Worm (Caenorhabditis elegans) whole organism, L2 larva: ENCODE results near the gene rfth-1.
A peak's percentile ranks its signal among the peaks of the same experiment; 100 is the strongest.

ENCODE experiments used
- C34F6.9 ChIP-seq: fragments of 150-350 bp; optimal IDR thresholded peaks from 2 replicates; lab custom pipeline; 2014; ENCODE audit warnings: missing biosample characterization, missing genetic modification characterization
- F13H6.1 ChIP-seq: sonication (generic microtip); optimal IDR thresholded peaks from 2 replicates; lab custom pipeline; 2016; ENCODE audit warnings: missing genetic modification characterization, missing compliant biosample characterization
- R02D3.7 ChIP-seq: fragments of 150-350 bp; optimal IDR thresholded peaks from 2 replicates; lab custom pipeline; 2014; ENCODE audit warnings: missing biosample characterization, missing genetic modification characterization
- ZK546.5 ChIP-seq: sonication (generic microtip); optimal IDR thresholded peaks from 2 replicates; lab custom pipeline; 2017; ENCODE audit warnings: missing biosample characterization, missing genetic modification characterization
- alr-1 ChIP-seq: fragments of 150-350 bp; optimal IDR thresholded peaks from 2 replicates; lab custom pipeline; 2014; ENCODE audit warnings: missing biosample characterization, missing genetic modification characterization
- aly-2 ChIP-seq: fragments of 150-350 bp; optimal IDR thresholded peaks from 2 replicates; lab custom pipeline; 2014; ENCODE audit warnings: missing biosample characterization, missing genetic modification characterization
- blmp-1 ChIP-seq: sonication (generic microtip); optimal IDR thresholded peaks from 2 replicates; lab custom pipeline; 2017; ENCODE audit warnings: missing genetic modification characterization, mild to moderate bottlenecking, missing compliant biosample characterization, antibody characterized with exemption, moderate library complexity; ENCODE audit not compliant: insufficient read depth
- ceh-16 ChIP-seq: fragments of 150-350 bp; optimal IDR thresholded peaks from 2 replicates; lab custom pipeline; 2014; ENCODE audit warnings: missing biosample characterization, missing genetic modification characterization
- ceh-82 ChIP-seq: fragments of 150-350 bp; optimal IDR thresholded peaks from 2 replicates; lab custom pipeline; 2014; ENCODE audit warnings: missing biosample characterization, missing genetic modification characterization
- crh-2 ChIP-seq: sonication (generic microtip); optimal IDR thresholded peaks from 2 replicates; lab custom pipeline; 2017; ENCODE audit warnings: missing biosample characterization, missing genetic modification characterization
- dmd-4 ChIP-seq: sonication (generic microtip); optimal IDR thresholded peaks from 2 replicates; lab custom pipeline; 2017; ENCODE audit warnings: missing biosample characterization, missing genetic modification characterization
- egl-27 ChIP-seq: sonication (generic microtip); optimal IDR thresholded peaks from 3 replicates; lab custom pipeline; 2017; ENCODE audit warnings: missing biosample characterization, missing genetic modification reagents, missing genetic modification characterization
- elt-3 ChIP-seq: sonication (generic microtip); optimal IDR thresholded peaks from 2 replicates; lab custom pipeline; 2017; ENCODE audit warnings: missing biosample characterization, missing genetic modification characterization
- fos-1 ChIP-seq: fragments of 150-350 bp; optimal IDR thresholded peaks from 2 replicates; lab custom pipeline; 2014; ENCODE audit warnings: missing biosample characterization, missing genetic modification characterization
- gmeb-1 ChIP-seq: fragments of 150-350 bp; optimal IDR thresholded peaks from 2 replicates; lab custom pipeline; 2014; ENCODE audit warnings: missing biosample characterization, missing genetic modification characterization
- lin-11 ChIP-seq: fragments of 150-350 bp; sonication (generic microtip); optimal IDR thresholded peaks from 2 replicates; lab custom pipeline; 2014; ENCODE audit warnings: missing biosample characterization, missing genetic modification characterization, inconsistent platforms, mixed read lengths
- lin-13 ChIP-seq: fragments of 150-350 bp; optimal IDR thresholded peaks from 2 replicates; lab custom pipeline; 2014; ENCODE audit warnings: missing biosample characterization, missing genetic modification reagents, missing genetic modification characterization
- lsy-2 ChIP-seq, 2 experiments: fragments of 150-350 bp in 1 of 2; sonication (generic microtip) in 1 of 2; optimal IDR thresholded peaks; 2 replicates each; lab custom pipeline; 2014 to 2017; ENCODE audit warnings: missing biosample characterization in 2 of 2, missing genetic modification characterization in 2 of 2
- mab-5 ChIP-seq: fragments of 150-350 bp; optimal IDR thresholded peaks from 2 replicates; lab custom pipeline; 2014; ENCODE audit warnings: missing biosample characterization, missing genetic modification characterization
- mbf-1 ChIP-seq: sonication (generic microtip); optimal IDR thresholded peaks from 2 replicates; lab custom pipeline; 2017; ENCODE audit warnings: missing biosample characterization, missing genetic modification characterization
- mdl-1 ChIP-seq, 2 experiments: fragments of 150-350 bp in 1 of 2; sonication (generic microtip) in 1 of 2; optimal IDR thresholded peaks; 2 replicates each; lab custom pipeline; 2017; ENCODE audit warnings: missing biosample characterization in 2 of 2, missing genetic modification characterization in 2 of 2
- nhr-10 ChIP-seq: sonication (generic microtip); optimal IDR thresholded peaks from 2 replicates; lab custom pipeline; 2017; ENCODE audit warnings: missing biosample characterization, missing genetic modification characterization
- nhr-11 ChIP-seq: fragments of 150-350 bp; optimal IDR thresholded peaks from 2 replicates; lab custom pipeline; 2014; ENCODE audit warnings: missing biosample characterization, missing genetic modification characterization
- nhr-12 ChIP-seq: fragments of 150-350 bp; optimal IDR thresholded peaks from 2 replicates; lab custom pipeline; 2014; ENCODE audit warnings: missing biosample characterization, missing genetic modification characterization
- nhr-129 ChIP-seq: fragments of 150-350 bp; optimal IDR thresholded peaks from 2 replicates; lab custom pipeline; 2014; ENCODE audit warnings: missing biosample characterization, missing genetic modification characterization
- nhr-21 ChIP-seq: fragments of 150-350 bp; optimal IDR thresholded peaks from 2 replicates; lab custom pipeline; 2014; ENCODE audit warnings: missing biosample characterization, missing genetic modification characterization
- nhr-237 ChIP-seq: fragments of 150-350 bp; optimal IDR thresholded peaks from 2 replicates; lab custom pipeline; 2014; ENCODE audit warnings: missing biosample characterization, missing genetic modification characterization
- nhr-25 ChIP-seq: fragments of 150-350 bp; sonication (generic microtip); optimal IDR thresholded peaks from 3 replicates; lab custom pipeline; 2014; ENCODE audit warnings: missing biosample characterization, missing genetic modification characterization
- nhr-6 ChIP-seq: fragments of 150-350 bp; optimal IDR thresholded peaks from 2 replicates; lab custom pipeline; 2014; ENCODE audit warnings: missing biosample characterization, missing genetic modification characterization
- nhr-77 ChIP-seq: fragments of 150-350 bp; optimal IDR thresholded peaks from 2 replicates; lab custom pipeline; 2014; ENCODE audit warnings: missing biosample characterization, missing genetic modification characterization
- peb-1 ChIP-seq: fragments of 150-350 bp; optimal IDR thresholded peaks from 2 replicates; lab custom pipeline; 2014; ENCODE audit warnings: missing biosample characterization, missing genetic modification characterization
- sem-4 ChIP-seq: fragments of 150-350 bp; optimal IDR thresholded peaks from 2 replicates; lab custom pipeline; 2014; ENCODE audit warnings: missing biosample characterization, missing genetic modification reagents, missing genetic modification characterization
- skn-1 ChIP-seq: sonication (generic microtip); optimal IDR thresholded peaks from 2 replicates; lab custom pipeline; 2017; ENCODE audit warnings: missing biosample characterization, missing genetic modification characterization
- unc-55 ChIP-seq: fragments of 150-350 bp; sonication (generic microtip); optimal IDR thresholded peaks from 3 replicates; lab custom pipeline; 2014; ENCODE audit warnings: missing biosample characterization, missing genetic modification reagents, missing genetic modification characterization
- zag-1 ChIP-seq: fragments of 150-350 bp; optimal IDR thresholded peaks from 2 replicates; lab custom pipeline; 2014; ENCODE audit warnings: missing biosample characterization, missing genetic modification characterization
- ztf-1 ChIP-seq: fragments of 200-800 bp; sonication (Bioruptor generic); conservative IDR thresholded peaks from 2 replicates; pipeline ENCODE4 v1.3.6; 2022; ENCODE audit warnings: missing genetic modification characterization, missing compliant biosample characterization
- ztf-11 ChIP-seq: sonication (generic microtip); optimal IDR thresholded peaks from 2 replicates; lab custom pipeline; 2017; ENCODE audit warnings: missing biosample characterization, missing genetic modification characterization

rfth-1 gene

ce11 chrIV:4511259-4511890 lies at the start of gene rfth-1, which contains the start of gene ZK180.8:
TSS of gene rfth-1 (minus strand) at chrIV:4511309.
TSS of gene ZK180.8 (minus strand) at chrIV:4511724.
- TF ChIP-seq R02D3.7 (tag; lab: Kevin White, UChicago) (no peak), ceh-82 (tag; lab: Kevin White, UChicago) (no peak), unc-55 (GFP tag; lab: Kevin White, UChicago) (peak; percentile 32), crh-2 (peak; percentile 14), nhr-10 (tag; lab: Kevin White, UChicago) (no peak), gmeb-1 (tag; lab: Kevin White, UChicago) (no peak)
- TF ChIP-seq, all 48 proteins: peak for 2

DNA sequence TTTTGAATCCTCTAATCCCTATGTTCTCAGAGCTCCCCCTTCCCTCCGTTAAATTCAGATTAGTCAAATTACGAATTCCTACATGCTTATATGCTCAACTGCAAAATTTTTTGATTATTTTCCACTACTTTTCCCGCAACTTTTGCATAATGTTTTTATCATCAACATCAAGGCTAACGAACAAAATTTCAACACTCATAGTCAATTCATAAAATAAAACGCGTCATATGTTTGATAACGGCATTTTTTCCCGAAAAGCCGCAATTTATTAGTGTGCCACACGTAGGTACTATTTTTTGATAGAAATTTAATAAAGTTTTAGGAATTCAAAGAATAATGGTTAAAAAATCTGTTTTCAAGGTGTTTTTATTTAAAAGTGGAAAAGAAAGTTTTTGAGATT lies 48.1 kb upstream of the rfth-1 start:
- TF ChIP-seq gmeb-1 (tag; lab: Kevin White, UChicago) (peak; percentile 14), fos-1 (tag; lab: Kevin White, UChicago) (peak; percentile 67), lin-13 (no peak), C34F6.9 (tag; lab: Kevin White, UChicago) (no peak), nhr-21 (tag; lab: Kevin White, UChicago) (no peak), ZK546.5 (no peak), ceh-82 (tag; lab: Kevin White, UChicago) (no peak), sem-4 (tag; lab: Kevin White, UChicago) (no peak), crh-2 (no peak)

- TF ChIP-seq zag-1 (tag; lab: Kevin White, UChicago) (no peak), ztf-11 (tag; lab: Kevin White, UChicago) (no peak), fos-1 (tag; lab: Kevin White, UChicago) (peak; percentile 9), ceh-16 (tag; lab: Kevin White, UChicago) (no peak), mbf-1 (no peak), nhr-6 (tag; lab: Kevin White, UChicago) (no peak), lin-11 (tag; lab: Kevin White, UChicago) (no peak), gmeb-1 (tag; lab: Kevin White, UChicago) (no peak), nhr-11 (tag; lab: Kevin White, UChicago) (no peak), nhr-237 (no peak), C34F6.9 (tag; lab: Kevin White, UChicago) (no peak), F13H6.1 (peak; percentile 39), blmp-1 (tag; lab: Kevin White, UChicago) (no peak), skn-1 (no peak), egl-27 (tag; lab: Kevin White, UChicago) (no peak), mdl-1 (tag; optimal IDR thresholded peaks at IDR 0.05; lab: Kevin White, UChicago) (no peak), nhr-21 (tag; lab: Kevin White, UChicago) (no peak), unc-55 (GFP tag; lab: Kevin White, UChicago) (no peak), lin-13 (no peak), ceh-82 (tag; lab: Kevin White, UChicago) (no peak), crh-2 (peak; percentile 51)
- TF ChIP-seq, all 48 proteins: peak for 3
These were observed 46.6 kb upstream of the rfth-1 start for ce11 chrIV:4557731-4558130.

DNA sequence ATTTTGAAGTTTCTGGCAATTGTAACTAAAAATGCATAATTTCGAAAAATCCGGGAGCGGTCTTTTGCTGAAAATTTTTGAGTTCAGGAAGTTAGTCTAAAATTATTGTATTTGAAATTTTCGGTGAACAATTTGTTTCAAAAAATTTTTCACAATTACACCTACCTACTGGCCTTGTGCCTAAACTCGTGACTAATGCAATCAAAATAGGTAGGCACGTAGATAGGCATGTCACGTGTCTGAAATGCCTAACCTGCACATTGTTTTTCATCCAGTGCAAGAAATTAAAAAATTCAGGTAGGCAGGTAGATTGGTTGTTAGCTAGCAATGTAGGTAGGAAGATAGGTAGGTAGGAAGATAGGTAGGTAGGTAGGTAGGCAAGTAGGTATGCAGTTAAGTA lies 46.0 kb upstream of the rfth-1 start:
- TF ChIP-seq dmd-4 (tag; lab: Kevin White, UChicago): no peak
- no peak for TF ChIP-seq alr-1
- TF ChIP-seq unc-55 (GFP tag; lab: Kevin White, UChicago): no peak
- TF ChIP-seq elt-3 (tag; lab: Kevin White, UChicago): no peak
- TF ChIP-seq F13H6.1: no peak
- TF ChIP-seq C34F6.9 (tag; lab: Kevin White, UChicago): no peak
- TF ChIP-seq nhr-129: no peak
- no peak for TF ChIP-seq nhr-25
- no peak for TF ChIP-seq gmeb-1 (tag; lab: Kevin White, UChicago)
- no peak for TF ChIP-seq sem-4 (tag; lab: Kevin White, UChicago)
- TF ChIP-seq nhr-12 (tag; lab: Kevin White, UChicago): no peak
- TF ChIP-seq mbf-1: no peak
- TF ChIP-seq blmp-1 (tag; lab: Kevin White, UChicago): no peak
- no peak for TF ChIP-seq mab-5 (tag; lab: Kevin White, UChicago)
- TF ChIP-seq, all 48 proteins: peak for 0

DNA sequence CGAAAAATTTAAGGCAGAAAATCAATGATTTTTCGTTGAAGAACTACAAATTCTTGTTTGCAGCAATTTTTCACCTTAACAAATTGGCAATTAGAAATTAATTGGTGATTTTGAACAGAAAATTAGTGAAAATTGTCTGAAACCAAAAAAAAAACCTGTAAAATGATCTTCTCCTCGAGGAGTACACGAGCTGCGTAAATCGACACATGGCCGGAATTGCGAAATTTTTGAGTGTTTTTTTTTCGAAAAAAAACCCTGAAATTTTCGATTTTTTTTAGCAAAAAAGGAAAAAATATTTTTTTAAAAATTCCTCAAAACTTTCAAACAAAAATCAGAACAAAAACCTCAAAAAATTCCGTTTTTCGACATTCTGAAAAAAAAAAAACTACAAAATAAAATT lies 40.5 kb upstream of the rfth-1 start:
- TF ChIP-seq ceh-16 (tag; lab: Kevin White, UChicago) (no peak), fos-1 (tag; lab: Kevin White, UChicago) (no peak), peb-1 (tag; lab: Kevin White, UChicago) (no peak), nhr-25 (no peak), crh-2 (no peak), sem-4 (tag; lab: Kevin White, UChicago) (no peak), lsy-2 (tag; optimal IDR thresholded peaks at IDR 0.05; lab: Kevin White, UChicago) (no peak), ceh-82 (tag; lab: Kevin White, UChicago) (no peak), aly-2 (tag; lab: Kevin White, UChicago) (no peak), elt-3 (tag; lab: Kevin White, UChicago) (no peak), mdl-1 (tag; optimal IDR thresholded peaks at IDR 0.05; lab: Kevin White, UChicago) (no peak), ztf-1 (no peak), mab-5 (tag; lab: Kevin White, UChicago) (no peak), unc-55 (GFP tag; lab: Kevin White, UChicago) (no peak), nhr-77 (tag; lab: Kevin White, UChicago) (no peak)
